Worm (Caenorhabditis elegans): ENCODE measurements around the gene D2023.3.

ce11 chrV:11836073-11836472, 24.3 kb upstream of the D2023.3 start, which contains the start of gene R13H4.2:
- TF ChIP-seq flt-1 (GFP tag; IDR thresholded peaks at IDR 0.05) (no peak), sea-1 (GFP tag; conservative IDR thresholded peaks at IDR 0.05) (no peak), scrt-1 (GFP tag; IDR thresholded peaks at IDR 0.05) (no peak)
